Worm (Caenorhabditis elegans) whole organism, dauer: ENCODE data around the gene unc-84.

Experiments used
- unc-62 ChIP-seq: sonication (generic microtip); optimal IDR thresholded peaks from 2 replicates; lab custom pipeline; 2017; ENCODE audit warnings: missing biosample characterization, missing genetic modification reagents, missing genetic modification characterization

Gene unc-84

DNA sequence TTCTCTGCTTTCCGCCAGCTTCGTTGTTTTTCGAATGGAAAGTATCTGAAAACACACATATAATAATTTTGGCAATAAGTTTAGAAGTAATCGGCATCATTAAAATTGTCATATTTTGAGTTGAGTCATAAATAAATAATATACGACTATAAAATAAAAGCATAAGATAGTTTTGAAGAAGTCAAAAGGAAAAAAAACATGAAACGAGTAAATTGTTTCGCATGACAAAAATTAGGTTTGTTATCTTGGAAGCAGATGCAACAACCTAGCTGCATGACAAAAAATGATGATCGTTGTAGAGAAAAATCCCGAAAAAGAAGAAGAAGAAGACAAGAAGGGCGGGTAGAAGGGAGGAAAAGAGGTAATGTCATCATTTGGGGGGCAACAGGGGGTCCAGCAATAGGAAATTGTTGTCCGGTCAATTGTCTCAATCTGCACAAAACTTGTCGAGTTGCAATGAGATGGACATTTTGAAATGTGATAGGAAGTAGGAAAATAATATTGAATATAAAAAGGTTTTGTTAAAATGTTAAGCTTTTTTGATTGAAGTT lies 46.6 kb downstream of the unc-84 start, which contains the start of gene nlg-1:
nlg-1 (minus strand) TSS at position 51 of the 551 bp plus-strand sequence.
- TF ChIP-seq unc-62 (GFP tag; lab: Kevin White, UChicago), result no peak

DNA sequence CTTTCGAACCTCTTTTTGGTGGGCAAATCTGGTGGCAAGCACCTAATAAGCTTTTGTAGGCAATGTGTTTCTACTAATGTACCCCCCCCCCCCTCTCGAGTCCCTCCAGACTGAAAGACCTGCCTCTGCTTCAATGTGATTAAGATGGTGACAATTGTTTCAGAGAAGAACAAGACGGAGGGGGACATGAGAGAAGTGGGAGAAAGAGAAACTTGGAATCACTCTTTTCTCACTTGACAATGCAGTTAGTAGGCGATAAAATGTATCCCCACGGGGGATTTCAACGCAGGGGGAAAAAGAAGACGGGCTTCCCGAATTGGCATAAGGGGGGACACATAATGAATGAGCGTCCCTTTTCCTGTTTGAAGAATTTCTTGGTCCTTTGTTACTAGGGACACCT lies 47.7 kb downstream of the unc-84 start:
- no peak for TF ChIP-seq unc-62 (GFP tag; lab: Kevin White, UChicago)

DNA sequence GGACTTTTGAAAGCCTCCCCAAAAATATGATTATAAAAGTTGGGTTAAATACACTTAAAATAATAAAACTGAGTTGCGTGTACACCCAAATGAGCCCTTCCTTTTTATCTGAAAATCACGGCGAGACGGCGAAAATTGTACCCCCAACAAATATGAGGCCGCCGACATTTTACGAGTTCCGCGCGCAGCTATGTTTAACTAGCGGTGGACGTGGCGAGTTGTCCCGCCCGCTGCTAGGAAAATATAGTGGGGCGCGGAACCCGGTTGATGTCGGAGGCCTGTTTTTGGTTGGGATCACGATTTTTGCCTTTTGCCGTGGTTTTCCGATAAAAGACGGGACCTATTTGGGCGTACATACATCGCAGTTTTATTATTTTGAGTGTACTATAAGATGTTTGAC lies 48.5 kb downstream of the unc-84 start:
- no peak for TF ChIP-seq unc-62 (GFP tag; lab: Kevin White, UChicago)

DNA sequence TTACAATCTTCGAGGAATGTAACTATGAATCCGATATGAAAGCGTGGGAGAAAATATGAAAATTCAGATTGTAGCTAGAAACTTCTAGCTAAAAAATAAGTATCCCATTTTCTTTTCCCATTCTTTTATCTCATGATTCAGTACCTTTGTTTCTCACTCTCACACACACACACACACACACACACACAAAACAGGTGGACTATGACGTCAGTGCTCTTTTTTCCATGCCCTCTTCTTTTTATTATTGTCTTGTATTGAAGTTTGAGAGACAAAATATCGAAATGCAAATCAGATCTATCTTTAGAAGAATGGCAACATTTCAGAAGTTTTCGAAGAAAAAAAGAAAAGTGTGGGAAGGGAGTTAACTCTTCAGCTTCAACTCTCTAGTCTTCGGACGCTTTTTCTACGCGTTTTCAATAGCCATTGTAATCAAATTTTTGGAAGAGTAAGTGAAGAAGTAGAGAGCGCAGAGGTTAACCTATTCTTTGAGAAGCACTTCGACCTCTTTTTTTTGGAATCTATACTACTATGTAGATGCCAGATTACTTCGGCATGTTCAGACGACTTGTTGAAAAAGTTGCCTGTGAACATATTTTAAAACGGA lies 49.4 kb downstream of the unc-84 start:
- TF ChIP-seq unc-62 (GFP tag; lab: Kevin White, UChicago), result no peak

- TF ChIP-seq unc-62 (GFP tag; lab: Kevin White, UChicago), result no peak
Measured at ce11 chrX:13637526-13637925, 53.0 kb downstream of the unc-84 start.

DNA sequence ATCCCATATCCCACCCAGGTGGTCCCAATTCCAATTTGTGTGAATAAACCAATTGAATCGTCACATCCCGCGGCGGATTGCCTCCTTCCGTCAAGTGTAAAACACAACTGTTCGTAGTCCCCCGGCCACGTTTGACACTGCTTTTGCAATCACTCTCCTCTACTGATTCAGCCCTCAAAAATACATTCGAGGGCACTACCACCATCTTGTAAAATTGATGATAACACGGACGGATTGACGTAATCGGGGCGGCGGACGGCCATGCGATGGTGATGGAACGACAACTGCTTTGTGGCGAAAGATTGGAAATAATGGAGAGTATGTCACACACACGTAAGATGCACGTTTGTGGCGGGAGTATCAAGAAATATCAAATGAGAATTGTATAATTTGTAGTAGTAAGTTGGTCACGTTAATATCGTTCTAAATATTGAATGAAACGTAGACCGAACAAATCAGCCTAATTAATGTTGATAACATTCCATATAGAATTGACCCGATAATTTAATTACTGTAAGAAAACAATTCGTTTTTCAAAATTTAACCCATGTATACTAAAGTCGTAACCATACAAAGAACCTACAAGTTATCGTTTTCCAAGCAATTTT lies 53.9 kb downstream of the unc-84 start:
- TF ChIP-seq unc-62 (GFP tag; lab: Kevin White, UChicago), result no peak
